Fruit fly (Drosophila melanogaster): ENCODE measurements around the gene CG43319.

dm6 chr3R:27739999-27740398 lies 45.9 kb downstream of the CG43319 start:
- no peak for TF ChIP-seq psq (optimal IDR thresholded peaks at IDR 0.05)
- TF ChIP-seq h (optimal IDR thresholded peaks at IDR 0.05): no peak
- no peak for TF ChIP-seq Myc (optimal IDR thresholded peaks at IDR 0.05)
- TF ChIP-seq insv (optimal IDR thresholded peaks at IDR 0.05): no peak
- TF ChIP-seq Sin3A (optimal IDR thresholded peaks at IDR 0.05): no peak
